Fruit fly (Drosophila melanogaster): ENCODE data around the gene Dcr-1.

Dcr-1 gene

DNA sequence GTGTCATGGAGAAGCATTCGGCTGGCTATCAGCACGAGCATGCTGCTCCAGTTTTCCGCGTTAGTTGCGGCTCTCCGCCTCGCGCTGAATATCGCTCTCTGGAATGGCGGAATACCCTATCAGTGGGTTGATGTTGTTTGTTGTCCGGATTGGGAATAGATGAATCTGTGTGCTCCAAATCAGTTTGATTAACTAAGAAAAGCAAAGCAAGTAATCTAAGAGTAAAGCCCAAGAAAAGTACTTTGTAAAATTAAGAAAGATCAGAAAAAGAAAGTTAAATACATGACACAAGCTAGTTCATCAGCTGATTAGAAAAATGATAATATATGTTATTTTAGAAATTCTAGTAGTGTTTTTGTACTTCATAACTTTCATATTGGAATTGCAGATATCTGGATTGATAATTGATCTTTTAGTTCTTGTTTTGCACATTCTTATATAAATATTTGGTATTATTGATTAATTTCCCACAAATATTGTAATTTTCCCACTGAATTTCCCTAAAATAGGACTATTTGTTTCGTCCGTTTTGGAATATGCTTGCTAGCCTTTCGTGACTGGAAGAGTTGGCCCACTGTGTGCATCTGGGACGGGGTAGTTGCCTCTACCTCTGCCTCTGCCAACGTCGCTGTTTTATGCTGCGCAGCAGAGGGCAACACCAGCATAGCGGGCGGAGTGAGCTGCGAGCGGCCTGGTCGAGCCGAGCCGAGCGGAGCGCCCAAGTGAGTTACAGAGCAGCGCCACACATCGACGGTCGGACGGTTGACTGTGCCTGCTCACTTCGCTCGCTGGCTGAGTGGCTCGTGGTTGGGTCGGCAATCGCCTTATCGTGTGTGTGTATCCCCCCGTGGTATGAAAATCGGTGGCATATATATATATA is 13.2 kb upstream of the Dcr-1 start (continued):
- TF ChIP-seq kah (GFP tag; optimal IDR thresholded peaks at IDR 0.05) = peak; percentile 33
- TF ChIP-seq hb (GFP tag; IDR thresholded peaks at IDR 0.05; ENCODE audit: partially characterized antibody) = no peak
- no peak for TF ChIP-seq gt (GFP tag; IDR thresholded peaks at IDR 0.05)
- peak; percentile 33 for TF ChIP-seq Abd-B (GFP tag; optimal IDR thresholded peaks at IDR 0.05)
- TF ChIP-seq CG30403 (GFP tag; optimal IDR thresholded peaks at IDR 0.05) = peak; percentile 84
- TF ChIP-seq CG6175 (GFP tag; IDR thresholded peaks at IDR 0.05) = peak; percentile 89
- no peak for TF ChIP-seq usp (GFP tag; optimal IDR thresholded peaks at IDR 0.05)
- peak; percentile 62 for TF ChIP-seq CG14441 (GFP tag; IDR thresholded peaks at IDR 0.05)
- peak; percentile 13 for TF ChIP-seq CG12236 (GFP tag; optimal IDR thresholded peaks at IDR 0.05)
- no peak for TF ChIP-seq lbe (GFP tag; optimal IDR thresholded peaks at IDR 0.05)
- peak; percentile 50; the same call in 2 of the 3 replicates for TF ChIP-seq CG34224 (GFP tag; IDR thresholded peaks at IDR 0.05; ENCODE audit: partially characterized antibody)
- peak; percentile 9 for TF ChIP-seq caup (GFP tag; optimal IDR thresholded peaks at IDR 0.05; ENCODE audit: severe bottlenecking)
- no peak for TF ChIP-seq vnd (GFP tag; IDR thresholded peaks at IDR 0.05; ENCODE audit: partially characterized antibody)
- no peak for TF ChIP-seq CG34376 (GFP tag; optimal IDR thresholded peaks at IDR 0.05)
- TF ChIP-seq sob (GFP tag; IDR thresholded peaks at IDR 0.05) = peak; percentile 56
- no peak for TF ChIP-seq CG15073 (GFP tag; optimal IDR thresholded peaks at IDR 0.05)
- TF ChIP-seq H15 (GFP tag; IDR thresholded peaks at IDR 0.05) = peak; percentile 33; the same call in 1 of the 3 replicates
- TF ChIP-seq ttk (GFP tag; IDR thresholded peaks at IDR 0.05) = peak; percentile 9; the same call in 1 of the 2 replicates
- peak; percentile 61 for TF ChIP-seq CG10209 (GFP tag; optimal IDR thresholded peaks at IDR 0.05)
- peak; percentile 46 for TF ChIP-seq HLH3B (GFP tag; IDR thresholded peaks at IDR 0.05)
- TF ChIP-seq CG43689 (GFP tag; IDR thresholded peaks at IDR 0.05) = no peak
- peak; percentile 44 for TF ChIP-seq unc-4 (GFP tag; IDR thresholded peaks at IDR 0.05; ENCODE audit: partially characterized antibody)
- TF ChIP-seq CG16815 (GFP tag; optimal IDR thresholded peaks at IDR 0.05) = peak; percentile 26
- TF ChIP-seq Bteb2 (GFP tag; optimal IDR thresholded peaks at IDR 0.05) = no peak
- TF ChIP-seq E2f2 (GFP tag; IDR thresholded peaks at IDR 0.05) = no peak; the same call in 1 of the 2 replicates
- peak; percentile 45 for TF ChIP-seq jumu (GFP tag; optimal IDR thresholded peaks at IDR 0.05)
- no peak for TF ChIP-seq tup (GFP tag; optimal IDR thresholded peaks at IDR 0.05)
- no peak for TF ChIP-seq Scr (GFP tag; IDR thresholded peaks at IDR 0.05; ENCODE audit: partially characterized antibody)
- peak; percentile 11 for TF ChIP-seq Antp (GFP tag; optimal IDR thresholded peaks at IDR 0.05)
- TF ChIP-seq CG16813 (GFP tag; IDR thresholded peaks at IDR 0.05; ENCODE audit: partially characterized antibody) = no peak
- peak; percentile 58 for TF ChIP-seq CG4328 (GFP tag; optimal IDR thresholded peaks at IDR 0.05)
- TF ChIP-seq Dip3 (GFP tag; optimal IDR thresholded peaks at IDR 0.05) = peak; percentile 3
- TF ChIP-seq jing (GFP tag; optimal IDR thresholded peaks at IDR 0.05) = peak; percentile 31
- peak; percentile 27 for TF ChIP-seq CG7372 (GFP tag; IDR thresholded peaks at IDR 0.05)
- peak; percentile 16 for TF ChIP-seq CG6765 (GFP tag; optimal IDR thresholded peaks at IDR 0.05)
- TF ChIP-seq h (optimal IDR thresholded peaks at IDR 0.05) = no peak
- TF ChIP-seq lola (GFP tag; optimal IDR thresholded peaks at IDR 0.05) = peak in 1 of 3 experiments; percentile 47
- peak; percentile 74 for TF ChIP-seq Rfx (GFP tag; IDR thresholded peaks at IDR 0.05)
- peak; percentile 37 for TF ChIP-seq CG16863 (GFP tag; optimal IDR thresholded peaks at IDR 0.05)
- TF ChIP-seq az2 (GFP tag; optimal IDR thresholded peaks at IDR 0.05) = peak; percentile 67
- TF ChIP-seq Doc2 (GFP tag; IDR thresholded peaks at IDR 0.05) = no peak
- TF ChIP-seq slbo (GFP tag; IDR thresholded peaks at IDR 0.05) = peak; percentile 74
- TF ChIP-seq Adf1 (GFP tag; IDR thresholded peaks at IDR 0.05) = peak; percentile 98
- peak; percentile 23 for TF ChIP-seq CG12942 (GFP tag; optimal IDR thresholded peaks at IDR 0.05)
- peak; percentile 68 for TF ChIP-seq dysf (GFP tag; IDR thresholded peaks at IDR 0.05)
- peak; percentile 19 for TF ChIP-seq CG17568 (GFP tag; optimal IDR thresholded peaks at IDR 0.05)
- no peak for TF ChIP-seq lov (optimal IDR thresholded peaks at IDR 0.05)
- TF ChIP-seq lov (GFP tag; IDR thresholded peaks at IDR 0.05) = 0 out of 3 replicates have a peak, but pooled peaks have one; percentile 55
- TF ChIP-seq CG31365 (tag; optimal IDR thresholded peaks at IDR 0.05) = no peak
